Worm (Caenorhabditis elegans) whole organism, L1 larva: ENCODE results near the gene flp-15.

Source experiments
- C04F5.9 ChIP-seq: sonication (generic microtip); optimal IDR thresholded peaks from 2 replicates; lab custom pipeline; 2016; ENCODE audit warnings: missing genetic modification characterization, missing compliant biosample characterization
- F16B12.6 ChIP-seq: fragments of 150-350 bp; optimal IDR thresholded peaks from 2 replicates; lab custom pipeline; 2014; ENCODE audit warnings: missing biosample characterization, missing genetic modification characterization
- alr-1 ChIP-seq: fragments of 200-800 bp; sonication (Bioruptor generic); optimal IDR thresholded peaks from 2 replicates; lab custom pipeline; 2018; ENCODE audit warnings: borderline replicate concordance, mild to moderate bottlenecking, missing genetic modification characterization, missing compliant biosample characterization
- aly-2 ChIP-seq: fragments of 150-350 bp; optimal IDR thresholded peaks from 2 replicates; lab custom pipeline; 2014; ENCODE audit warnings: missing biosample characterization, missing genetic modification characterization
- blmp-1 ChIP-seq: fragments of 150-350 bp; optimal IDR thresholded peaks from 2 replicates; lab custom pipeline; 2014; ENCODE audit warnings: missing biosample characterization, missing genetic modification characterization
- ceh-8 ChIP-seq: fragments of 200-800 bp; sonication (Bioruptor generic); optimal IDR thresholded peaks from 2 replicates; lab custom pipeline; 2018; ENCODE audit warnings: mild to moderate bottlenecking, missing genetic modification characterization, moderate library complexity, missing compliant biosample characterization
- ceh-82 ChIP-seq, 3 experiments: fragments of 150-350 bp in 1 of 3; sonication (generic microtip) in 2 of 3; optimal IDR thresholded peaks; 2 replicates each; lab custom pipeline; 2014 to 2017; ENCODE audit warnings: missing biosample characterization in 3 of 3, missing genetic modification characterization in 3 of 3
- dpl-1 ChIP-seq, 3 experiments: fragments of 150-350 bp in 2 of 3; sonication (generic microtip) in 1 of 3; optimal IDR thresholded peaks; 2 replicates each; lab custom pipeline; 2014 to 2017; ENCODE audit warnings: missing biosample characterization in 3 of 3, missing genetic modification characterization in 3 of 3, missing genetic modification reagents in 3 of 3
- dsc-1 ChIP-seq: sonication (generic microtip); optimal IDR thresholded peaks from 2 replicates; lab custom pipeline; 2016; ENCODE audit warnings: mild to moderate bottlenecking, missing genetic modification characterization, missing compliant biosample characterization
- efl-1 ChIP-seq, 4 experiments: fragments of 150-350 bp; optimal IDR thresholded peaks in 3 of 4; peaks in 1 of 4; 1 replicate in 1 of 4; 2 replicates in 3 of 4; lab custom pipeline; 2014; ENCODE audit warnings: missing biosample characterization in 2 of 4, missing genetic modification characterization in 2 of 4, missing genetic modification reagents in 2 of 4
- ets-5 ChIP-seq: fragments of 200-800 bp; sonication (Bioruptor generic); IDR thresholded peaks from 2 replicates; pipeline ENCODE4 v1.3.6; 2022; ENCODE audit warnings: missing genetic modification characterization, missing compliant biosample characterization
- fkh-10 ChIP-seq: sonication (generic microtip); optimal IDR thresholded peaks from 2 replicates; lab custom pipeline; 2017; ENCODE audit warnings: missing biosample characterization, missing genetic modification reagents, missing genetic modification characterization
- fkh-8 ChIP-seq: sonication (generic microtip); optimal IDR thresholded peaks from 2 replicates; lab custom pipeline; 2016; ENCODE audit warnings: mild to moderate bottlenecking, missing genetic modification characterization, missing compliant biosample characterization
- fos-1 ChIP-seq: fragments of 150-350 bp; optimal IDR thresholded peaks from 2 replicates; lab custom pipeline; 2014; ENCODE audit warnings: missing biosample characterization, missing genetic modification characterization
- hpl-2 ChIP-seq: fragments of 150-350 bp; optimal IDR thresholded peaks from 2 replicates; lab custom pipeline; 2014; ENCODE audit warnings: missing biosample characterization, missing genetic modification reagents, missing genetic modification characterization
- isw-1 ChIP-seq: fragments of 200-800 bp; sonication (Bioruptor generic); IDR thresholded peaks from 2 replicates; pipeline ENCODE4 v1.3.6; 2022; ENCODE audit warnings: missing genetic modification characterization, missing compliant biosample characterization
- jun-1 ChIP-seq: fragments of 150-350 bp; optimal IDR thresholded peaks from 2 replicates; lab custom pipeline; 2014; ENCODE audit warnings: missing biosample characterization, missing genetic modification reagents, missing genetic modification characterization
- lin-14 ChIP-seq: fragments of 200-800 bp; sonication (Bioruptor generic); optimal IDR thresholded peaks from 2 replicates; lab custom pipeline; 2018; ENCODE audit warnings: mild to moderate bottlenecking, missing genetic modification characterization, moderate library complexity, missing compliant biosample characterization
- lin-35 ChIP-seq, 2 experiments: fragments of 150-350 bp; optimal IDR thresholded peaks; 2 replicates each; lab custom pipeline; 2014; ENCODE audit warnings: missing biosample characterization in 2 of 2, missing genetic modification characterization in 2 of 2, missing genetic modification reagents in 2 of 2
- lsy-2 ChIP-seq, 2 experiments: fragments of 150-350 bp; optimal IDR thresholded peaks; 2 replicates each; lab custom pipeline; 2014; ENCODE audit warnings: missing biosample characterization in 2 of 2, missing genetic modification characterization in 2 of 2
- mab-9 ChIP-seq: fragments of 200-800 bp; sonication (Bioruptor generic); IDR thresholded peaks from 2 replicates; pipeline ENCODE4 v1.3.6; 2022; ENCODE audit warnings: missing genetic modification reagents, missing genetic modification characterization, missing compliant biosample characterization
- mdl-1 ChIP-seq, 2 experiments: fragments of 150-350 bp; optimal IDR thresholded peaks; 2 replicates each; lab custom pipeline; 2014 to 2017; ENCODE audit warnings: missing biosample characterization in 2 of 2, missing genetic modification characterization in 2 of 2, inconsistent platforms in 1 of 2
- mep-1 ChIP-seq: fragments of 150-350 bp; optimal IDR thresholded peaks from 2 replicates; lab custom pipeline; 2014; ENCODE audit warnings: missing biosample characterization, missing genetic modification characterization
- nhr-20 ChIP-seq: sonication (generic microtip); optimal IDR thresholded peaks from 2 replicates; lab custom pipeline; 2016; ENCODE audit warnings: mild to moderate bottlenecking, missing genetic modification characterization, missing compliant biosample characterization
- nhr-28 ChIP-seq: fragments of 150-350 bp; optimal IDR thresholded peaks from 2 replicates; lab custom pipeline; 2014; ENCODE audit warnings: missing biosample characterization, missing genetic modification characterization
- nhr-47 ChIP-seq: sonication (generic microtip); optimal IDR thresholded peaks from 2 replicates; lab custom pipeline; 2016; ENCODE audit warnings: mild to moderate bottlenecking, missing genetic modification characterization, moderate library complexity, missing compliant biosample characterization
- nhr-71 ChIP-seq: sonication (generic microtip); optimal IDR thresholded peaks from 2 replicates; lab custom pipeline; 2016; ENCODE audit warnings: mild to moderate bottlenecking, missing genetic modification characterization, moderate library complexity, missing compliant biosample characterization
- nhr-85 ChIP-seq: sonication (generic microtip); peaks from one replicate; lab custom pipeline; 2016; ENCODE audit warnings: missing genetic modification characterization, inconsistent platforms, missing compliant biosample characterization
- nhr-90 ChIP-seq: sonication (generic microtip); optimal IDR thresholded peaks from 2 replicates; lab custom pipeline; 2016; ENCODE audit warnings: mild to moderate bottlenecking, missing genetic modification characterization, missing compliant biosample characterization; ENCODE audit not compliant: poor library complexity
- rnt-1 ChIP-seq: sonication (generic microtip); optimal IDR thresholded peaks from 2 replicates; lab custom pipeline; 2016; ENCODE audit warnings: mild to moderate bottlenecking, missing genetic modification characterization, moderate library complexity, missing compliant biosample characterization
- snpc-4 ChIP-seq: fragments of 150-350 bp; optimal IDR thresholded peaks from 2 replicates; lab custom pipeline; 2014; ENCODE audit warnings: missing biosample characterization, missing genetic modification characterization
- snu-23 ChIP-seq: sonication (generic microtip); optimal IDR thresholded peaks from 2 replicates; lab custom pipeline; 2016; ENCODE audit warnings: missing genetic modification characterization, missing compliant biosample characterization
- swsn-7 ChIP-seq: sonication (generic microtip); optimal IDR thresholded peaks from 2 replicates; lab custom pipeline; 2016; ENCODE audit warnings: missing genetic modification characterization, missing compliant biosample characterization
- tbx-2 ChIP-seq: sonication (generic microtip); optimal IDR thresholded peaks from 2 replicates; lab custom pipeline; 2016; ENCODE audit warnings: missing genetic modification characterization, missing compliant biosample characterization
- unc-130 ChIP-seq: fragments of 150-350 bp; optimal IDR thresholded peaks from 2 replicates; lab custom pipeline; 2017; ENCODE audit warnings: missing biosample characterization, missing genetic modification characterization, inconsistent platforms
- unc-86 ChIP-seq: sonication (generic microtip); optimal IDR thresholded peaks from 2 replicates; lab custom pipeline; 2016; ENCODE audit warnings: missing genetic modification characterization, missing compliant biosample characterization
- xbp-1 ChIP-seq: sonication (generic microtip); optimal IDR thresholded peaks from 2 replicates; lab custom pipeline; 2016; ENCODE audit warnings: missing genetic modification characterization, missing compliant biosample characterization
- ztf-11 ChIP-seq, 2 experiments: sonication (generic microtip); optimal IDR thresholded peaks; 2 replicates each; lab custom pipeline; 2016 to 2017; ENCODE audit warnings: missing genetic modification characterization in 2 of 2, missing biosample characterization in 1 of 2, missing compliant biosample characterization in 1 of 2
- ztf-4 ChIP-seq: fragments of 150-350 bp; optimal IDR thresholded peaks from 2 replicates; lab custom pipeline; 2014; ENCODE audit warnings: missing biosample characterization, missing genetic modification characterization

flp-15 gene

ce11 chrIII:13714950-13715349 lies 47.3 kb upstream of the flp-15 start:
- TF ChIP-seq F16B12.6 (tag; lab: Kevin White, UChicago) (no peak), mab-9 (GFP tag; lab: Robert Waterston, UW) (no peak), ceh-82 (tag; optimal IDR thresholded peaks at IDR 0.05; lab: Kevin White, UChicago) (no peak)

ce11 chrIII:13713807-13714206 lies 46.2 kb upstream of the flp-15 start:
- TF ChIP-seq blmp-1 (tag; lab: Kevin White, UChicago) (peak; percentile 62), nhr-85 (tag; lab: Kevin White, UChicago) (peak; percentile 59), tbx-2 (no peak)
- TF ChIP-seq, all 84 proteins: peak for 2

- TF ChIP-seq fkh-10, result peak; percentile 50
- TF ChIP-seq unc-130, result peak; percentile 25
- no peak for TF ChIP-seq alr-1 (tag; lab: Kevin White, UChicago)
- no peak for TF ChIP-seq ets-5 (GFP tag; lab: Robert Waterston, UW)
- peak; percentile 62 for TF ChIP-seq nhr-47 (tag; lab: Kevin White, UChicago)
- peak; percentile 49 for TF ChIP-seq jun-1 (tag; lab: Kevin White, UChicago)
- TF ChIP-seq fos-1 (tag; lab: Kevin White, UChicago), result no peak
- peak; percentile 17 for TF ChIP-seq snu-23
- TF ChIP-seq tbx-2, result peak; percentile 17
- TF ChIP-seq lin-35 (GFP tag; optimal IDR thresholded peaks at IDR 0.05; lab: Kevin White, UChicago), result peak in 1 of 2 experiments; percentile 12
- TF ChIP-seq nhr-85 (tag; lab: Kevin White, UChicago), result peak; percentile 68
- TF ChIP-seq lin-14, result peak; percentile 82
- peak; percentile 9 to 22 (median 9) for TF ChIP-seq ceh-82 (tag; optimal IDR thresholded peaks at IDR 0.05; lab: Kevin White, UChicago)
- TF ChIP-seq blmp-1 (tag; lab: Kevin White, UChicago), result peak; percentile 69
- TF ChIP-seq mdl-1 (tag; optimal IDR thresholded peaks at IDR 0.05; lab: Kevin White, UChicago), result peak in 1 of 2 experiments; percentile 39
- TF ChIP-seq mep-1 (tag; lab: Kevin White, UChicago), result no peak
- TF ChIP-seq ztf-4 (tag; lab: Kevin White, UChicago), result peak; percentile 7
- peak; percentile 13 for TF ChIP-seq dsc-1 (tag; lab: Kevin White, UChicago)
- TF ChIP-seq ceh-8, result no peak
- TF ChIP-seq nhr-90 (tag; lab: Kevin White, UChicago), result no peak
- no peak for TF ChIP-seq nhr-28 (tag; lab: Kevin White, UChicago)
- peak; percentile 0 for TF ChIP-seq xbp-1 (tag; lab: Kevin White, UChicago)
- peak; percentile 64 for TF ChIP-seq fkh-8 (tag; lab: Kevin White, UChicago)
- TF ChIP-seq aly-2 (tag; lab: Kevin White, UChicago), result no peak
- TF ChIP-seq isw-1, result 0 out of 2 replicates have a peak, but pooled peaks have one; percentile 5
- TF ChIP-seq snpc-4 (tag; lab: Kevin White, UChicago), result no peak
- TF ChIP-seq efl-1 (optimal IDR thresholded peaks at IDR 0.05; lab: Kevin White, UChicago), result peak; percentile 26 to 55
- TF ChIP-seq efl-1 (GFP tag; optimal IDR thresholded peaks at IDR 0.05 in 1 of 2; lab: Kevin White, UChicago), result peak in 1 of 2 experiments; percentile 87
- TF ChIP-seq unc-86, result peak; percentile 55
- no peak for TF ChIP-seq dpl-1 (GFP tag; optimal IDR thresholded peaks at IDR 0.05; lab: Kevin White, UChicago)
- peak; percentile 8 to 36 for TF ChIP-seq lsy-2 (tag; optimal IDR thresholded peaks at IDR 0.05; lab: Kevin White, UChicago)
- peak; percentile 6 for TF ChIP-seq nhr-20 (tag; lab: Kevin White, UChicago)
- no peak for TF ChIP-seq hpl-2 (GFP tag; lab: Kevin White, UChicago)
- peak; percentile 63 for TF ChIP-seq nhr-71 (tag; lab: Kevin White, UChicago)
- peak; percentile 38 for TF ChIP-seq rnt-1 (tag; lab: Kevin White, UChicago)
- TF ChIP-seq swsn-7, result peak; percentile 27
- peak in 1 of 2 experiments; percentile 21 for TF ChIP-seq ztf-11 (tag; optimal IDR thresholded peaks at IDR 0.05; lab: Kevin White, UChicago)
- no peak for TF ChIP-seq C04F5.9 (tag; lab: Kevin White, UChicago)
- TF ChIP-seq, all 84 proteins: peak for 25
Measured at ce11 chrIII:13712854-13713293, 45.2 kb upstream of the flp-15 start.
